Worm (Caenorhabditis elegans): ENCODE data around the gene unc-105.

- TF ChIP-seq elt-3 (tag; optimal IDR thresholded peaks at IDR 0.05), result no peak
- peak; percentile 48 for TF ChIP-seq elt-2 (tag; optimal IDR thresholded peaks at IDR 0.05)
- no peak for TF ChIP-seq unc-39 (tag; optimal IDR thresholded peaks at IDR 0.05)
- peak; percentile 54 for TF ChIP-seq ama-1 (optimal IDR thresholded peaks at IDR 0.05)
- TF ChIP-seq ceh-82 (tag; optimal IDR thresholded peaks at IDR 0.05), result no peak
- peak; percentile 29 for TF ChIP-seq nhr-25 (tag; optimal IDR thresholded peaks at IDR 0.05)
- peak; percentile 71 for TF ChIP-seq lin-15B (tag; optimal IDR thresholded peaks at IDR 0.05)
- TF ChIP-seq fkh-10 (GFP tag; optimal IDR thresholded peaks at IDR 0.05), result no peak
- TF ChIP-seq fos-1 (tag; optimal IDR thresholded peaks at IDR 0.05), result no peak
- TF ChIP-seq nhr-77 (tag; optimal IDR thresholded peaks at IDR 0.05), result no peak
- no peak for TF ChIP-seq nhr-67 (tag; optimal IDR thresholded peaks at IDR 0.05)
Observed at ce11 chrII:8124867-8125266, 8.6 kb downstream of the unc-105 start, which contains the start of gene ire-1.
